Worm (Caenorhabditis elegans): ENCODE data around the gene mec-7.
A peak's percentile ranks its signal among the peaks of the same experiment; 100 is the strongest.

The mec-7 gene

ce11 chrX:7810991-7811390 lies 34.5 kb upstream of the mec-7 start:
- TF ChIP-seq hlh-1 (tag; optimal IDR thresholded peaks at IDR 0.05) (no peak), M03D4.4 (tag; optimal IDR thresholded peaks at IDR 0.05) (no peak), nhr-12 (tag; optimal IDR thresholded peaks at IDR 0.05) (no peak), ceh-83 (GFP tag; optimal IDR thresholded peaks at IDR 0.05) (no peak), blmp-1 (tag; optimal IDR thresholded peaks at IDR 0.05) (no peak), drap-1 (GFP tag; optimal IDR thresholded peaks at IDR 0.05) (no peak), ztf-11 (tag; optimal IDR thresholded peaks at IDR 0.05) (no peak), nhr-237 (tag; optimal IDR thresholded peaks at IDR 0.05) (no peak)

- TF ChIP-seq sptf-1 (tag; optimal IDR thresholded peaks at IDR 0.05) (peak; percentile 29), mep-1 (tag; optimal IDR thresholded peaks at IDR 0.05) (peak; percentile 68), cnd-1 (tag; optimal IDR thresholded peaks at IDR 0.05) (peak; percentile 81), unc-120 (tag; optimal IDR thresholded peaks at IDR 0.05; ENCODE audit: poor library complexity, severe bottlenecking) (peak; percentile 46), ces-1 (GFP tag; optimal IDR thresholded peaks at IDR 0.05) (peak; percentile 66), nhr-28 (tag; optimal IDR thresholded peaks at IDR 0.05) (no peak), nhr-237 (tag; optimal IDR thresholded peaks at IDR 0.05) (no peak), lin-32 (GFP tag; optimal IDR thresholded peaks at IDR 0.05) (peak; percentile 60), M03D4.4 (tag; optimal IDR thresholded peaks at IDR 0.05) (peak; percentile 58), pha-4 (tag; optimal IDR thresholded peaks at IDR 0.05) (peak; percentile 89), mls-2 (tag; optimal IDR thresholded peaks at IDR 0.05) (peak; percentile 24), ceh-39 (tag; optimal IDR thresholded peaks at IDR 0.05) (peak; percentile 38), ceh-43 (GFP tag; optimal IDR thresholded peaks at IDR 0.05) (peak; percentile 56), snpc-4 (tag; optimal IDR thresholded peaks at IDR 0.05) (no peak), unc-62 (GFP tag; optimal IDR thresholded peaks at IDR 0.05) (no peak), elt-1 (tag; optimal IDR thresholded peaks at IDR 0.05; ENCODE audit: borderline replicate concordance, insufficient read depth) (no peak), drap-1 (GFP tag; optimal IDR thresholded peaks at IDR 0.05) (peak; percentile 42), hlh-1 (tag; optimal IDR thresholded peaks at IDR 0.05) (peak; percentile 64), lin-13 (tag; optimal IDR thresholded peaks at IDR 0.05) (peak; percentile 69), lsy-2 (tag; optimal IDR thresholded peaks at IDR 0.05) (peak; percentile 47)
These were observed 33.1 kb upstream of the mec-7 start for ce11 chrX:7809352-7810196.

ce11 chrX:7808388-7808787 lies 31.9 kb upstream of the mec-7 start:
- TF ChIP-seq snpc-4 (tag; optimal IDR thresholded peaks at IDR 0.05) (no peak), sptf-1 (tag; optimal IDR thresholded peaks at IDR 0.05) (no peak), lin-13 (tag; optimal IDR thresholded peaks at IDR 0.05) (no peak), unc-62 (GFP tag; optimal IDR thresholded peaks at IDR 0.05) (no peak), lin-32 (GFP tag; optimal IDR thresholded peaks at IDR 0.05) (no peak), zip-8 (tag; optimal IDR thresholded peaks at IDR 0.05) (no peak), elt-1 (tag; optimal IDR thresholded peaks at IDR 0.05; ENCODE audit: borderline replicate concordance, insufficient read depth) (no peak), nhr-76 (tag; optimal IDR thresholded peaks at IDR 0.05) (no peak), cnd-1 (tag; optimal IDR thresholded peaks at IDR 0.05) (no peak), flh-1 (GFP tag; optimal IDR thresholded peaks at IDR 0.05) (no peak), nhr-2 (tag; optimal IDR thresholded peaks at IDR 0.05) (no peak), pha-4 (tag; optimal IDR thresholded peaks at IDR 0.05) (no peak), unc-39 (tag; optimal IDR thresholded peaks at IDR 0.05) (no peak), ceh-43 (GFP tag; optimal IDR thresholded peaks at IDR 0.05) (no peak), tbx-8 (GFP tag; optimal IDR thresholded peaks at IDR 0.05) (no peak), sem-2 (GFP tag; optimal IDR thresholded peaks at IDR 0.05) (no peak), ztf-11 (tag; optimal IDR thresholded peaks at IDR 0.05) (no peak), ceh-83 (GFP tag; optimal IDR thresholded peaks at IDR 0.05) (no peak), ces-1 (GFP tag; optimal IDR thresholded peaks at IDR 0.05) (no peak)

DNA sequence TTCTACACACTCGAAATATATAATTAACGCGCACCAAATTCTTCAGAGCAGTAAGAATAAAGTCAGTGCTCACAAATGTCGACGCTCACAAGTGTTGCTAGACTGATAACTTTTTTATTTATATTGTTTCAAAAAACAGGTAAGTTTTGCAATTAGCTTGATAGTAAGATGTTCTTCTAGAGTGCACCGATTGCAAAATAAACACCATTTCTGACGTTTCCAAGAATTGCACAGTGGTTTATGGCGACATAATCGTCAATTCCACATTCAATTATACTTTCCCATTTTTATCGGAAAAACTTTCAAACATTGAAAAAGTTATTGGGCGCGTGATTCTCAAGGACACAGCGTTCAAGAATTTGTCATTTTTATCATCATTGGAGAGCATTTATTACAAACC lies 23.9 kb upstream of the mec-7 start:
- TF ChIP-seq drap-1 (GFP tag; optimal IDR thresholded peaks at IDR 0.05) (no peak), sem-2 (GFP tag; optimal IDR thresholded peaks at IDR 0.05) (no peak), ces-1 (GFP tag; optimal IDR thresholded peaks at IDR 0.05) (no peak), mls-2 (tag; optimal IDR thresholded peaks at IDR 0.05) (no peak), tbx-8 (GFP tag; optimal IDR thresholded peaks at IDR 0.05) (no peak), lin-32 (GFP tag; optimal IDR thresholded peaks at IDR 0.05) (no peak), elt-3 (tag; optimal IDR thresholded peaks at IDR 0.05) (no peak), sptf-1 (tag; optimal IDR thresholded peaks at IDR 0.05) (no peak), ham-2 (GFP tag; optimal IDR thresholded peaks at IDR 0.05) (no peak), ceh-43 (GFP tag; optimal IDR thresholded peaks at IDR 0.05) (no peak)

Measured in whole organism, mixed stage, embryonic.